Worm (Caenorhabditis elegans) whole organism, L2 larva: ENCODE measurements around the gene dhhc-14.

Source experiments
- C34F6.9 ChIP-seq: fragments of 150-350 bp; optimal IDR thresholded peaks from 2 replicates; lab custom pipeline; 2014; ENCODE audit warnings: missing biosample characterization, missing genetic modification characterization
- F13H6.1 ChIP-seq: sonication (generic microtip); optimal IDR thresholded peaks from 2 replicates; lab custom pipeline; 2016; ENCODE audit warnings: missing genetic modification characterization, missing compliant biosample characterization
- R02D3.7 ChIP-seq: fragments of 150-350 bp; optimal IDR thresholded peaks from 2 replicates; lab custom pipeline; 2014; ENCODE audit warnings: missing biosample characterization, missing genetic modification characterization
- Y55F3AM.14 ChIP-seq: fragments of 200-800 bp; sonication (Bioruptor generic); optimal IDR thresholded peaks from 2 replicates; lab custom pipeline; 2018; ENCODE audit warnings: mild to moderate bottlenecking, missing genetic modification characterization, missing compliant biosample characterization
- ZK546.5 ChIP-seq: sonication (generic microtip); optimal IDR thresholded peaks from 2 replicates; lab custom pipeline; 2017; ENCODE audit warnings: missing biosample characterization, missing genetic modification characterization
- alr-1 ChIP-seq: fragments of 150-350 bp; optimal IDR thresholded peaks from 2 replicates; lab custom pipeline; 2014; ENCODE audit warnings: missing biosample characterization, missing genetic modification characterization
- aly-2 ChIP-seq: fragments of 150-350 bp; optimal IDR thresholded peaks from 2 replicates; lab custom pipeline; 2014; ENCODE audit warnings: missing biosample characterization, missing genetic modification characterization
- blmp-1 ChIP-seq: sonication (generic microtip); optimal IDR thresholded peaks from 2 replicates; lab custom pipeline; 2017; ENCODE audit warnings: missing genetic modification characterization, mild to moderate bottlenecking, missing compliant biosample characterization, antibody characterized with exemption, moderate library complexity; ENCODE audit not compliant: insufficient read depth
- ceh-82 ChIP-seq: fragments of 150-350 bp; optimal IDR thresholded peaks from 2 replicates; lab custom pipeline; 2014; ENCODE audit warnings: missing biosample characterization, missing genetic modification characterization
- crh-2 ChIP-seq: sonication (generic microtip); optimal IDR thresholded peaks from 2 replicates; lab custom pipeline; 2017; ENCODE audit warnings: missing biosample characterization, missing genetic modification characterization
- dmd-4 ChIP-seq: sonication (generic microtip); optimal IDR thresholded peaks from 2 replicates; lab custom pipeline; 2017; ENCODE audit warnings: missing biosample characterization, missing genetic modification characterization
- gmeb-1 ChIP-seq: fragments of 150-350 bp; optimal IDR thresholded peaks from 2 replicates; lab custom pipeline; 2014; ENCODE audit warnings: missing biosample characterization, missing genetic modification characterization
- lin-13 ChIP-seq: fragments of 150-350 bp; optimal IDR thresholded peaks from 2 replicates; lab custom pipeline; 2014; ENCODE audit warnings: missing biosample characterization, missing genetic modification reagents, missing genetic modification characterization
- lin-39 ChIP-seq: fragments of 150-350 bp; optimal IDR thresholded peaks from 2 replicates; lab custom pipeline; 2014; ENCODE audit warnings: missing biosample characterization, missing genetic modification reagents, missing genetic modification characterization
- mab-5 ChIP-seq: fragments of 150-350 bp; optimal IDR thresholded peaks from 2 replicates; lab custom pipeline; 2014; ENCODE audit warnings: missing biosample characterization, missing genetic modification characterization
- mbf-1 ChIP-seq: sonication (generic microtip); optimal IDR thresholded peaks from 2 replicates; lab custom pipeline; 2017; ENCODE audit warnings: missing biosample characterization, missing genetic modification characterization
- mdl-1 ChIP-seq, 2 experiments: fragments of 150-350 bp in 1 of 2; sonication (generic microtip) in 1 of 2; optimal IDR thresholded peaks; 2 replicates each; lab custom pipeline; 2017; ENCODE audit warnings: missing biosample characterization in 2 of 2, missing genetic modification characterization in 2 of 2
- nhr-10 ChIP-seq: sonication (generic microtip); optimal IDR thresholded peaks from 2 replicates; lab custom pipeline; 2017; ENCODE audit warnings: missing biosample characterization, missing genetic modification characterization
- nhr-11 ChIP-seq: fragments of 150-350 bp; optimal IDR thresholded peaks from 2 replicates; lab custom pipeline; 2014; ENCODE audit warnings: missing biosample characterization, missing genetic modification characterization
- nhr-12 ChIP-seq: fragments of 150-350 bp; optimal IDR thresholded peaks from 2 replicates; lab custom pipeline; 2014; ENCODE audit warnings: missing biosample characterization, missing genetic modification characterization
- nhr-129 ChIP-seq: fragments of 150-350 bp; optimal IDR thresholded peaks from 2 replicates; lab custom pipeline; 2014; ENCODE audit warnings: missing biosample characterization, missing genetic modification characterization
- nhr-21 ChIP-seq: fragments of 150-350 bp; optimal IDR thresholded peaks from 2 replicates; lab custom pipeline; 2014; ENCODE audit warnings: missing biosample characterization, missing genetic modification characterization
- nhr-23 ChIP-seq: fragments of 150-350 bp; optimal IDR thresholded peaks from 2 replicates; lab custom pipeline; 2014; ENCODE audit warnings: missing biosample characterization, missing genetic modification reagents, missing genetic modification characterization
- nhr-25 ChIP-seq: fragments of 150-350 bp; sonication (generic microtip); optimal IDR thresholded peaks from 3 replicates; lab custom pipeline; 2014; ENCODE audit warnings: missing biosample characterization, missing genetic modification characterization
- nhr-6 ChIP-seq: fragments of 150-350 bp; optimal IDR thresholded peaks from 2 replicates; lab custom pipeline; 2014; ENCODE audit warnings: missing biosample characterization, missing genetic modification characterization
- nhr-77 ChIP-seq: fragments of 150-350 bp; optimal IDR thresholded peaks from 2 replicates; lab custom pipeline; 2014; ENCODE audit warnings: missing biosample characterization, missing genetic modification characterization
- sem-4 ChIP-seq: fragments of 150-350 bp; optimal IDR thresholded peaks from 2 replicates; lab custom pipeline; 2014; ENCODE audit warnings: missing biosample characterization, missing genetic modification reagents, missing genetic modification characterization
- sma-9 ChIP-seq, 2 experiments: fragments of 150-350 bp in 1 of 2; sonication (generic microtip) in 1 of 2; optimal IDR thresholded peaks; 2 replicates each; lab custom pipeline; 2014 to 2016; ENCODE audit warnings: missing genetic modification characterization in 2 of 2, mild to moderate bottlenecking in 1 of 2, missing biosample characterization in 1 of 2, missing compliant biosample characterization in 1 of 2, missing genetic modification reagents in 1 of 2, moderate library complexity in 1 of 2
- snpc-4 ChIP-seq: fragments of 150-350 bp; optimal IDR thresholded peaks from 2 replicates; lab custom pipeline; 2014; ENCODE audit warnings: missing biosample characterization, missing genetic modification characterization
- unc-39 ChIP-seq: fragments of 150-350 bp; optimal IDR thresholded peaks from 2 replicates; lab custom pipeline; 2014; ENCODE audit warnings: missing biosample characterization, missing genetic modification characterization
- unc-55 ChIP-seq: fragments of 150-350 bp; sonication (generic microtip); optimal IDR thresholded peaks from 3 replicates; lab custom pipeline; 2014; ENCODE audit warnings: missing biosample characterization, missing genetic modification reagents, missing genetic modification characterization
- unc-62 ChIP-seq: fragments of 150-350 bp; optimal IDR thresholded peaks from 2 replicates; lab custom pipeline; 2014; ENCODE audit warnings: missing biosample characterization, missing genetic modification reagents, missing genetic modification characterization
- ztf-1 ChIP-seq: fragments of 200-800 bp; sonication (Bioruptor generic); conservative IDR thresholded peaks from 2 replicates; pipeline ENCODE4 v1.3.6; 2022; ENCODE audit warnings: missing genetic modification characterization, missing compliant biosample characterization
- ztf-11 ChIP-seq: sonication (generic microtip); optimal IDR thresholded peaks from 2 replicates; lab custom pipeline; 2017; ENCODE audit warnings: missing biosample characterization, missing genetic modification characterization

dhhc-14 gene

DNA sequence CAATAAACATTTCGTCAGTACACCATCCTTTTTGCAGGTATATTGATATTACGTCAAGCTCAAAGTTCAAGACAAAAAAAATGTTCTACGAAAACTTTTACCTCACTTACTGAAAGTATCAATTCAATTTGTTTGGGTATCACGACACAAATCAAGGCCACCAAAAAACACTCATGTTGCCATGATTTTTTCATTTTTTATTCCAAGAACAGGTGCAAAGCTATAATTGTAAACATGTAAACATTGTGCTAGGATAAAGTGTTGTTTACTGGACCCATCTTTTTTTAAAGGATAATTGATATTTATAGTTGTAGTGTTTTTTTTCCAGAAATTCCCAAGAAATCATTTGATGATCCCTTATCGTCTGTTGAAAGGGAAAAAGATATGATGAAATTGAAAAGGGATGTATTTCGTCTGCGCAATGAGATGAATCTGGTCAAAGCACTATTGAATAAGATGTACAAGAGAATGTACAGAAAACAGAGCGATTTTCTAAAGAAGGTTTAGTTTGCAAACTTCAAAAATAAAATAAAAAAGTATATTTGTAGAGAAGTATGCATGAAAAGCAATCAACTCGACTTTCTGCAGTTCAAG, 30.8 kb downstream of the dhhc-14 start:
- TF ChIP-seq nhr-25 (tag; lab: Kevin White, UChicago) = no peak
- TF ChIP-seq F13H6.1 (tag; lab: Kevin White, UChicago) = no peak
- TF ChIP-seq alr-1 (tag; lab: Kevin White, UChicago) = no peak
- no peak for TF ChIP-seq lin-13
- TF ChIP-seq aly-2 (tag; lab: Kevin White, UChicago) = no peak
- TF ChIP-seq unc-62 (GFP tag; lab: Kevin White, UChicago) = no peak
- TF ChIP-seq blmp-1 (tag; lab: Kevin White, UChicago) = peak; percentile 65

DNA sequence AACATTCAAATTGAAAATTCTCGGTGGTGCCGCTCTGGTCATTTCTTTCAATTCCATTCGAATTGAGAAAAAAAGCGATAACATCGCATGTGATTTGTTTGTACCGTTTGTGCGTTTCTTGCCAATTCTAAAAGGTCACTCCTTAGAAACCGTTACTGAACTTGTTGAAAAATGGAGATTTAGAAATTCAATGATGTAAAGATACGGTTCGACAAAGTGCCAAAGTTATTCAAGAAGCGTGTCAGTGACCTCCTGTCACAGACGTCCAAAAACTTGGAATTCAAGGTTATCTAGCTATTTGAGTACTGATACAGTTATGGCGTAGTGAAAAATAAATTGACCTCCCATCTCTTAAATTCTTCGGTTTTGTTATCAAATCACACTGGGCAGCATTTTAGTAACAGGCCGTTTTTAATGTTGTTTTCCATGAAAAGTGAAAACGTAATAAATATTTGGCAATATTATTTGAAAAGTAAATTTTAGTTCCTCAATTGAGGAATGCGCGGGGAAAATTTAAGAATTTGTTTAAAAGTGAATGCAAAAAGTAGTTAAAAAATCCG, 32.8 kb downstream of the dhhc-14 start:
- TF ChIP-seq blmp-1 (tag; lab: Kevin White, UChicago) (peak; percentile 49), snpc-4 (no peak), lin-39 (tag; lab: Kevin White, UChicago) (no peak), crh-2 (tag; lab: Kevin White, UChicago) (peak; percentile 17), nhr-25 (tag; lab: Kevin White, UChicago) (peak; percentile 66), sma-9 (GFP tag; optimal IDR thresholded peaks at IDR 0.05; lab: Kevin White, UChicago) (peak; percentile 19), sma-9 (tag; optimal IDR thresholded peaks at IDR 0.05; lab: Kevin White, UChicago) (no peak), ztf-1 (GFP tag; lab: Robert Waterston, UW) (no peak), unc-39 (tag; lab: Kevin White, UChicago) (no peak), nhr-129 (tag; lab: Kevin White, UChicago) (no peak), gmeb-1 (tag; lab: Kevin White, UChicago) (no peak), dmd-4 (no peak), ztf-11 (tag; lab: Kevin White, UChicago) (no peak)
- TF ChIP-seq, all 48 proteins: peak for 4

DNA sequence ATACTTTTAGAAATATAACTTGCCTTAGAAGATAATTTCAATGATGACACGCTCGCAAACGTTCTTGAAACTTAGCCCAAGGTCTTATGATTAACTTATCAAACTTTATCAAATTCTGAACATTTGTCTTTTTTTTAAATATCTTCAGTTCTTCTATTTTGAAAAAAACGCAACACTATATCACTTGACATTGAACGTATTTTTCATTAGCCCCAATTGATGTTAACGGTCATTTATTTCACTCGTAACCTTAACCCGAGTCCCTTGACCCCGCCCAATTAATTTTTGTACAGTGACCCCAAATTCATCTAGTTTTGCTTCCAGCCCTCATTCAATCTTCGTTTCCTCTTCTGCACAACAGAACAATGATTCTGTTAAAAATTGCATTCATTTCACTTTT, 33.8 kb downstream of the dhhc-14 start, which contains the start of gene F18E9.3:
TSS of gene F18E9.3 (plus strand) at position 311 of the 400 bp plus-strand sequence.
- TF ChIP-seq nhr-25 (tag; lab: Kevin White, UChicago) = peak; percentile 51
- TF ChIP-seq ceh-82 (tag; lab: Kevin White, UChicago) = no peak
- TF ChIP-seq, all 48 proteins: peak for 1

DNA sequence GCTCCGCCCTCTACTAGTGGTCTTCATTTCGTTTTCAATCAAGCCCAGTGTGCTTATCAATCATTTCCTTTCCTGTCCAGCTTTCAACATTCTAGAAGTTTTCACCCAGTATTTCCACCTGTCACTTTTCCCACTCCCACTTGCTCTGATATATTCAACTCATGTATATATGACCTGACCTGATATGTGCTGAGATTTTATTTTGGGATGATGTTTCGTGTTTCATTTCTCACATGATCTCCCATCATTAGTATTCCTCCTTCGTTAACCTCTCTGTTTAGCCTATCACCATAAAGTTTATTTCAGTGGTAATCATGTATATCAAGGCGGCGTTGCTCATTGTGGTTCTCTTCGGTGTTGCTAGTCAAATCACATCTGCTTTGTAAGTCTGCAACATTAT, 40.8 kb downstream of the dhhc-14 start, which contains the start of gene nlp-7:
TSS of gene nlp-7 (plus strand) at position 301 of the 400 bp plus-strand sequence.
- TF ChIP-seq Y55F3AM.14 (GFP tag; lab: Kevin White, UChicago) (no peak), nhr-10 (tag; lab: Kevin White, UChicago) (no peak), C34F6.9 (tag; lab: Kevin White, UChicago) (no peak), F13H6.1 (tag; lab: Kevin White, UChicago) (no peak), dmd-4 (no peak), sma-9 (GFP tag; optimal IDR thresholded peaks at IDR 0.05; lab: Kevin White, UChicago) (no peak), sma-9 (tag; optimal IDR thresholded peaks at IDR 0.05; lab: Kevin White, UChicago) (no peak), nhr-77 (no peak), mdl-1 (tag; optimal IDR thresholded peaks at IDR 0.05; lab: Kevin White, UChicago) (no peak), crh-2 (tag; lab: Kevin White, UChicago) (no peak), gmeb-1 (tag; lab: Kevin White, UChicago) (no peak), lin-13 (no peak)

DNA sequence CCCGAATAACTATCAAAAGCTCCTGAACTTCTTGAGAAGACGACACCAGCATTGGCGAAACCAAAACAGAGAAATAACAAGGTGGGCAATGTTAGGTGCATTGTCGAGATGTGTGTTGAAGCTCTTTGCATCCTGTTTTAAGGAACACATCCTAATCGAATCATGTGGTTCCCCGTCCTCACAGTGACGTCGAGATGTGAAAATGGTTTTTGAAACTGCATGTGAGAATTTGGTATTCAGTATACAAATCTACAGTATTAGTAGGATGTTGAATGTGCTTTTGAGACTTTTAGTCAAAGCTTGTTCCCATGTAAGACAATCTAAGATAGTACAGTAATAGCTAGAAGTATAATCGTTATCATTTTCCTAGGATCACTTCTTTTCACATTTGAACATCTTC, 45.6 kb downstream of the dhhc-14 start, which contains the start of gene F18E9.7:
TSS of gene F18E9.7 (minus strand) at position 101 of the 400 bp plus-strand sequence.
- TF ChIP-seq mab-5 (no peak), nhr-23 (tag; lab: Kevin White, UChicago) (no peak), ZK546.5 (no peak), ztf-1 (GFP tag; lab: Robert Waterston, UW) (no peak), alr-1 (tag; lab: Kevin White, UChicago) (no peak), C34F6.9 (tag; lab: Kevin White, UChicago) (no peak), unc-55 (GFP tag; lab: Kevin White, UChicago) (no peak), nhr-21 (tag; lab: Kevin White, UChicago) (no peak), nhr-11 (tag; lab: Kevin White, UChicago) (no peak), F13H6.1 (tag; lab: Kevin White, UChicago) (no peak), dmd-4 (no peak), sem-4 (tag; lab: Kevin White, UChicago) (no peak), mbf-1 (tag; lab: Kevin White, UChicago) (no peak), nhr-6 (tag; lab: Kevin White, UChicago) (no peak), R02D3.7 (tag; lab: Kevin White, UChicago) (no peak), nhr-12 (tag; lab: Kevin White, UChicago) (no peak), ztf-11 (tag; lab: Kevin White, UChicago) (no peak), gmeb-1 (tag; lab: Kevin White, UChicago) (no peak), nhr-129 (tag; lab: Kevin White, UChicago) (no peak), lin-39 (tag; lab: Kevin White, UChicago) (no peak)
